Fruit fly (Drosophila melanogaster): ENCODE results near the gene Acer.
A peak's percentile ranks its signal among the peaks of the same experiment; 100 is the strongest.

The Acer gene

dm6 chr2L:8473448-8473847 lies 48.3 kb upstream of the Acer start (continued):
- TF ChIP-seq tgo (GFP tag; IDR thresholded peaks at IDR 0.05) (peak; percentile 73), Hmr (GFP tag; optimal IDR thresholded peaks at IDR 0.05) (no peak), sisA (GFP tag; IDR thresholded peaks at IDR 0.05) (no peak), CG12155 (GFP tag; optimal IDR thresholded peaks at IDR 0.05) (peak; percentile 29), vnd (GFP tag; IDR thresholded peaks at IDR 0.05; ENCODE audit: partially characterized antibody) (no peak), Neu2 (GFP tag; optimal IDR thresholded peaks at IDR 0.05; ENCODE audit: borderline replicate concordance) (no peak), PHDP (tag; optimal IDR thresholded peaks at IDR 0.05) (no peak), ash1 (GFP tag; optimal IDR thresholded peaks at IDR 0.05) (no peak), CG11695 (GFP tag; IDR thresholded peaks at IDR 0.05) (peak; percentile 46; the same call in 1 of the 3 replicates), Jarid2 (GFP tag; optimal IDR thresholded peaks at IDR 0.05) (no peak), Bgb (GFP tag; IDR thresholded peaks at IDR 0.05; ENCODE audit: partially characterized antibody) (no peak), Xrp1 (GFP tag; IDR thresholded peaks at IDR 0.05) (peak; percentile 81), Deaf1 (tag; optimal IDR thresholded peaks at IDR 0.05) (no peak), HLH4C (GFP tag; IDR thresholded peaks at IDR 0.05; ENCODE audit: partially characterized antibody) (no peak), abd-A (tag; optimal IDR thresholded peaks at IDR 0.05) (no peak), gsb-n (tag; optimal IDR thresholded peaks at IDR 0.05) (peak; percentile 39), CG1233 (GFP tag; optimal IDR thresholded peaks at IDR 0.05) (peak; percentile 54), CG12219 (GFP tag; optimal IDR thresholded peaks at IDR 0.05) (peak; percentile 35), Stat92E (GFP tag; optimal IDR thresholded peaks at IDR 0.05) (no peak), mirr (GFP tag; optimal IDR thresholded peaks at IDR 0.05) (no peak), pros (GFP tag; optimal IDR thresholded peaks at IDR 0.05) (no peak), ftz-f1 (GFP tag; optimal IDR thresholded peaks at IDR 0.05) (no peak), CG7786 (GFP tag; optimal IDR thresholded peaks at IDR 0.05) (no peak), phol (tag; optimal IDR thresholded peaks at IDR 0.05) (peak; percentile 67), z (GFP tag; IDR thresholded peaks at IDR 0.05) (no peak), sens (GFP tag) (peak; percentile 80), hth (optimal IDR thresholded peaks at IDR 0.05) (no peak), CG12744 (GFP tag; optimal IDR thresholded peaks at IDR 0.05) (no peak), Rfx (GFP tag; IDR thresholded peaks at IDR 0.05) (peak; percentile 61), kah (GFP tag; optimal IDR thresholded peaks at IDR 0.05) (no peak), zfh1 (GFP tag; IDR thresholded peaks at IDR 0.05) (peak; percentile 79), CG5180 (GFP tag; optimal IDR thresholded peaks at IDR 0.05) (peak; percentile 32), CG3726 (GFP tag; IDR thresholded peaks at IDR 0.05) (no peak), CG12659 (GFP tag; optimal IDR thresholded peaks at IDR 0.05) (no peak), CG31441 (GFP tag; IDR thresholded peaks at IDR 0.05) (peak; percentile 73), nerfin-2 (GFP tag; IDR thresholded peaks at IDR 0.05; ENCODE audit: partially characterized antibody) (no peak), ap (GFP tag; IDR thresholded peaks at IDR 0.05) (peak; percentile 45; the same call in 1 of the 2 replicates), tio (GFP tag; optimal IDR thresholded peaks at IDR 0.05) (no peak), ttk (GFP tag; IDR thresholded peaks at IDR 0.05) (peak; percentile 46; the same call in 1 of the 2 replicates), Kr (GFP tag; optimal IDR thresholded peaks at IDR 0.05) (no peak), ase (GFP tag; IDR thresholded peaks at IDR 0.05) (peak; percentile 57; the same call in 1 of the 3 replicates), CG2875 (GFP tag; optimal IDR thresholded peaks at IDR 0.05) (peak; percentile 28), GATAe (GFP tag; conservative IDR thresholded peaks at IDR 0.05) (no peak), Lhr (GFP tag; optimal IDR thresholded peaks at IDR 0.05) (no peak), CG8089 (GFP tag; optimal IDR thresholded peaks at IDR 0.05) (no peak), CG3065 (GFP tag; optimal IDR thresholded peaks at IDR 0.05) (no peak), CG3995 (GFP tag; optimal IDR thresholded peaks at IDR 0.05) (no peak), rib (GFP tag; IDR thresholded peaks at IDR 0.05) (no peak), emc (GFP tag; optimal IDR thresholded peaks at IDR 0.05) (no peak), Mad (GFP tag; optimal IDR thresholded peaks at IDR 0.05) (peak; percentile 12)
